Worm (Caenorhabditis elegans) whole organism, L2 larva: ENCODE measurements around the gene C33F10.11.

Experiments
- ama-1 ChIP-seq: fragments of 150-350 bp; optimal IDR thresholded peaks from 2 replicates; lab custom pipeline; 2018; ENCODE audit warnings: inconsistent platforms
- blmp-1 ChIP-seq: sonication (generic microtip); optimal IDR thresholded peaks from 2 replicates; lab custom pipeline; 2017; ENCODE audit warnings: missing genetic modification characterization, mild to moderate bottlenecking, missing compliant biosample characterization, antibody characterized with exemption, moderate library complexity; ENCODE audit not compliant: insufficient read depth
- egl-27 ChIP-seq: sonication (generic microtip); optimal IDR thresholded peaks from 3 replicates; lab custom pipeline; 2017; ENCODE audit warnings: missing biosample characterization, missing genetic modification reagents, missing genetic modification characterization
- elt-3 ChIP-seq: sonication (generic microtip); optimal IDR thresholded peaks from 2 replicates; lab custom pipeline; 2017; ENCODE audit warnings: missing biosample characterization, missing genetic modification characterization
- fos-1 ChIP-seq: fragments of 150-350 bp; optimal IDR thresholded peaks from 2 replicates; lab custom pipeline; 2014; ENCODE audit warnings: missing biosample characterization, missing genetic modification characterization
- ztf-11 ChIP-seq: sonication (generic microtip); optimal IDR thresholded peaks from 2 replicates; lab custom pipeline; 2017; ENCODE audit warnings: missing biosample characterization, missing genetic modification characterization

DNA sequence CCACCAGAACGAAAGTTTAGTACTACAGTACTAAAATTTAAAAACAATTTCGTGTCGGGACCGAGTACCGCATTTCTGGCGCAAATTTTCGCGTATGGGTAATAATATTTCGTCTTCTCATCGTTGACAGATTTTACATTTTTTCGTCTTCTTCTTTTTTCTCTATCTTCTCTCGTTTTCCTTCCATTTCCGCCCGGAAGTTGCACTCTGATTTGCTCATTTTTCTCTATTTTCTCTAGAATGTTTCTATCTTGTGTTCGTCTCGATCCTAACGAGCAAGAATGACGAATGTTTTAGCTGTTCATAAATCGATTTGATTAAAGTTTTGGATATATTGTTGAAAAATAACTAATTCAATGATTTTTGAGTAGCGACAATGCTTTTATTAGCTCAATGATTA lies 20.8 kb upstream of the C33F10.11 start:
- TF ChIP-seq blmp-1: no peak
- no peak for TF ChIP-seq elt-3 (tag; lab: Kevin White, UChicago)
- TF ChIP-seq ama-1: no peak
- no peak for TF ChIP-seq ztf-11 (tag; lab: Kevin White, UChicago)
- no peak for TF ChIP-seq egl-27
- TF ChIP-seq fos-1 (tag; lab: Kevin White, UChicago): no peak
